Fruit fly (Drosophila melanogaster) Kc167 (cell line): ENCODE measurements around the gene CHES-1-like.
A peak's percentile ranks its signal among the peaks of the same experiment; 100 is the strongest.

Source experiments
- Myc ChIP-seq: fragments of >200 bp; optimal IDR thresholded peaks from 2 replicates; lab custom pipeline; 2017; ENCODE audit warnings: missing external identifiers
- Sin3A ChIP-seq: fragments of >200 bp; optimal IDR thresholded peaks from 2 replicates; lab custom pipeline; 2018; ENCODE audit warnings: missing external identifiers
- h ChIP-seq: fragments of >200 bp; optimal IDR thresholded peaks from 3 replicates; lab custom pipeline; 2018; ENCODE audit warnings: missing external identifiers
- insv ChIP-seq: fragments of >200 bp; optimal IDR thresholded peaks from 3 replicates; lab custom pipeline; 2018; ENCODE audit warnings: missing external identifiers
- psq ChIP-seq: fragments of >200 bp; optimal IDR thresholded peaks from 2 replicates; lab custom pipeline; 2017; ENCODE audit warnings: missing external identifiers
- ttk ChIP-seq: sonication (Bioruptor generic); optimal IDR thresholded peaks from 2 replicates; lab custom pipeline; 2017; ENCODE audit warnings: missing external identifiers

The CHES-1-like gene

DNA sequence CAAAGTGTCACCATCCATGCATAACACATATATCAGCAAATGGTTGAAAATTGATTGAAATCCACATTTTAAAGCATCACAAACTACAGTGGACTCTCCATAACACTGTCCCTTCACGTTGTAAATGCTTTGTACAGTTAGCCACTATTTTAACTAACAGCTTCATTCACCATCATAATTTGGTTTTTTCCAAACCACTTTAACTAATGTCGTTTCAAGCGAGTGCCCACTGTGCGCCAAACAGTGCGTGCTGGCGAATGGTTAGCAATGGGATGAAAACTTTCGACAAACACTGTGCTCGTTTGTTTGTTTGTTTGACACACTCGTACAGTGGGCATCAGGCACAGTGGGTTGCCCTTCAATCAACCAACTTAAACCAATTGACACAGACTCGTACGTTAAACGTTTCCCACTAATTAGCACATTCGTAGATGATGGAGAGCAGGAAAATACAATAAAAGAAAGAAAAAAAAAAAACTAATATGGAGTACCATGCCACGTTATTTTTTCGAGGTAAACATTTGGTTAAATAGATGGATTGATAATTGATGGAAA, 8.9 kb downstream of the CHES-1-like start:
- no peak for TF ChIP-seq ttk
- peak; percentile 21 for TF ChIP-seq psq (lab: Kevin White, UChicago)

DNA sequence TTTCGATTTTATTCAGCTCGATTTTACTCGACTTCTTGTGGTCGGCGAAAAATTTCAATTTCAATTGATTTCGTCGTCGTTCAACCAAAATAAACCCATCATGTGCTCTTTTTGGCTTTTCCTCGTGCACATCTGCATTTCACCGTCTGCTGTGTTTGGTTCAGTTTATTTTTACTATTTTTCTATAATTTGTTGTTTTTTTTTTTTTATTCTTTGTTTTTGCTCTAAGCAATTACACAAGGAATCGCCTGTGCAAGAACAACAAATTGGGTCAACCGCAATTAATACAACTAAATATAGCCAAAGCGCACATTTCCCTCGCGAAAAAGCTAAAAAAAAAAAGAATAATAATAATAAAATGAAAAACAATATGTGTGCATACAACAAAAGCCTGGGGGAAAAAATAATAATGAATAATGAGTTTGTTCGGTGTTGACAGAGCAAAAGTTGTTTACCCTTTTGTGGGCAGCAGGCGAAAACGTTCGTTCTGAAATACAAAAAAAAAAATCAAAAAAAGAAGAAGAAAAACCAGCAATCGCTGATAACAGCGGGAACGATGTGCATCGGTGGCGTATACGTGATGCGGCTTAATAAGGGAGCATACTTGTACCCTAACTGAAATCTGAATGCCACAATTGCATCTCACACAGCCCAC, 9.5 kb downstream of the CHES-1-like start:
- TF ChIP-seq Sin3A (lab: Kevin White, UChicago), result no peak
- no peak for TF ChIP-seq ttk
- TF ChIP-seq psq (lab: Kevin White, UChicago), result no peak

DNA sequence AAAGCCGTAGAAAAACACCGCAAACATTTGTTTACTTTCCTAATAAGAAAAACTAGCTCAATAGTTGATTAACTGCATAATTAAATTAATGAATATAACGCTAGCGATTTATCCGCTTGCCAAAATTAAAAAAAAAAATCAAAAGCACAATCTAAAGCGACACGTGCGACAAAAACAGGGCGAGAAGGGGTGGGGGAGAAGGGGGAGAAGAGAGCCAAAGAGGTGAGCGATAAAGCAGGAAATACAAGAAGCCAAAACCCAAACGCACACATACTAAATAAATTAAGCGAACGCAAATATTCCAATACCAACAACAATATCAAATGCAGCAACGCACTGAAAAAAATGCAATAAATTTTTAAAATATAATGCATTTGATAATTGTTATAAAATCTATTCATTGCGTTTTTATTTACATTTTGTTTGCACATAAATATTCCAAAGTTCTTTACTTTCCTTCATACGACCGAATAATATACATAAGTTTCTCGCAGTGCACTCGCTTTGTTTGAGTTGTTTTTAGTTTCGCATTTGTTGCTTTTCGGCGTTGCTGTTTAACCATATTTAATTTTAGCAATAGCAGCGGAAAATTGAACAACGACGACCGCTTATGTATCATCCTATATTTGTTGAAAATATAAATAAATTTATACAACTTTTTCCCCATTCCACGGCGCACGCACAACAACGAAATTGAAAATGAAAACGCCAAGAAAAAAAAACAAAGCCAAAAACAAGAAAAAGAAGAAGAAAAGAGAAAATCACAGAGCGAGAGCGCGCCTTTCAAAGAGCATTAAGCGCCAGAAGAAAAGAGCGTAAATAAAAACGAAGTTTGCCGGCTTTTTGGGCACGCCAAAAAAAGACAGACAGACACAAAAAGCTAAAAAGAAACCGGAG, 10.9 kb downstream of the CHES-1-like start:
- TF ChIP-seq Sin3A (lab: Kevin White, UChicago) (no peak), psq (lab: Kevin White, UChicago) (no peak), h (no peak), insv (lab: Kevin White, UChicago) (no peak), Myc (no peak), ttk (no peak)

DNA sequence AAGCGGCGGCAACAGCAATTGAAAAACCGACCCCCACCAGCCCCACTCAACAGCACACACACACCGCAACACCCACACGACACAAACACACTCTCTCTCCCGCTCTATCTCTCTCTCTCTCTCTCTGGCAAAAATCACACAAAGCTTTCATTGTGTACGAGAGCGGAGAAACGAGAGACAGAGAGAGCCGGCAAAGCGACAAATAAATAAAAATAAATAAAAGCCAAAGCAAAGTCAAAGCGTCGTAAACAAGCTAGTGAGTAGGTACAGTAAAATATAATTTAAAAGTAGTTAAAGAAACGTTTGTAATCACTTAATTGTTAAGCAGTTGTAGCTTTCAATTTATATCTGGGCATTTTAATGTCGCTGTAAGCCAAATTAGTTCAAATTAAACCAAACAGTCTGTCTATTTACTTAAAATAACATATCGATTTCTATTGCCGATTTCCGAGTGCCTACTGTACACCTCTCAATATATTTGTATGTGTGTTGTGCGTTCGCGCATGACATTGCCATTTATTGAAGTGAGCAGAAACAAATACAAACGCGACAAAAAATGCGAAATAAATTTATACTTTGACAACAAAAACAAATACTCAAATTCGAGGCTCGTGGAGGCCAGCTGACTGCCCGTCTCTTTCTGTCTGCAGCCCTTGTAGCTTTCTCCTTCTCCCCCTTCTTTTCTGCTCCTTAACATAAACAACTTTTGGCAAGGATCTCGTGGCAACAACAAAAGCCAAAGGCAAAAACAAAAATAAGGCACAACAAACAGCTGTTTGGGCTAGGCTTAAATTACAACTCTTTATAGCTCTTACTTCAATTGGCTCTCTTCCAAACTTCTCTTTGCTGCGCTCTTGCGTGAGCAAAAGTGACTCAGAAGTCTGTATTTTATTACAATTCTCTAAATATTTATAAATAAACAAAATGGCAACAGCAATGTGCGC, 12.2 kb downstream of the CHES-1-like start:
- no peak for TF ChIP-seq Myc
- TF ChIP-seq Sin3A (lab: Kevin White, UChicago), result no peak
- TF ChIP-seq psq (lab: Kevin White, UChicago), result no peak
- TF ChIP-seq h, result no peak
- TF ChIP-seq insv (lab: Kevin White, UChicago), result no peak
- TF ChIP-seq ttk, result no peak

DNA sequence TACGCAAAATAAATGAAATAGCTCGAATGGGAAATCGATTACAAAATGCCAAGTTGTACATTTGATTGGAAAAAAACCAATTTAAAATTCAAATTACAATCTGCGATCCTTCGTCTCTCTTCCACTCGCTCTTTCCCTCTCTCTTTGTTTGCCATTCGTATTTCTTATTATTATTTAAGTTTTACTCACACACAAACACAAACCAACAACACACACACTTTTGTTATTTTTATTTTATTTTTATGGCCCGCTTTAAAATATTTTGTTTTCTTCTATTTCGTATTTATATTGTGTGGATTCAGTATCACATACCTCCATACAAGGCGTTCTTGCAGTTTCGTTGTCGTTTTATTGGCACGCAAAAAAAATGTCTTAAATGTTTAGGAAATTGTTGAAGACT, 13.0 kb downstream of the CHES-1-like start:
- no peak for TF ChIP-seq insv (lab: Kevin White, UChicago)
- TF ChIP-seq ttk, result no peak
- TF ChIP-seq Myc, result no peak
- TF ChIP-seq psq (lab: Kevin White, UChicago), result no peak
- TF ChIP-seq h, result no peak
- no peak for TF ChIP-seq Sin3A (lab: Kevin White, UChicago)

DNA sequence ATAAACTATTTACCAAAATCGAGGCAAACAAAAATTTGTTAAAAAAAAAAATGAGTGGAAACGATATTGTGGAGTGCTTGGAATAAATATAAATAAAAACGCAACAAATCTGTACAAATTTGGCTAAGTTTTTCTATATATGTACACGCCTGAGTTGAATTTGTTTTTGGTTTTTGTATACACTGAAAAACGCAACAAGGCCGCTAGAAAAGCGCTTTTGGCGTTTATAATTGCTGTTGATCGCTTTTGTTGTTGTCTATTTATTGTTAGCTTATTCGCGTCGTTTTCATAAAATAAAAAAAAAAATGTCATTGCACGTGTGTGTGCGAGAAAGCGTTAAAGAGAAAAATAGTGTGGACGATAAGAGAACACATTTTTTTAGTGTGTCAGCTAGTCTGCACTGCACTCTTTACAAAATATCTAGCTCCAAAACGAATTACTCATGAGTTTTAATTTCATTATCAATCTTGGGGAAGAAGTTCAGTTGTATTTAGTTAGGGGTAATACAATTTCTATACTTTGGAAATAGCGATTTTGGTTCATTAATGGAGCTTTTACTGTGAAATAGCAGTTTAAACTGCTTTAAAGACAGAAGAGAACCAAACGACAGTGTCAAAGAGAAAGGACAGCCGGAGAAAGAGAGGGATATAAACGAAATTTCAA, 13.7 kb downstream of the CHES-1-like start:
- TF ChIP-seq insv (lab: Kevin White, UChicago), result no peak
- no peak for TF ChIP-seq h
- no peak for TF ChIP-seq ttk
- TF ChIP-seq Sin3A (lab: Kevin White, UChicago), result no peak
- no peak for TF ChIP-seq psq (lab: Kevin White, UChicago)
- TF ChIP-seq Myc, result no peak

DNA sequence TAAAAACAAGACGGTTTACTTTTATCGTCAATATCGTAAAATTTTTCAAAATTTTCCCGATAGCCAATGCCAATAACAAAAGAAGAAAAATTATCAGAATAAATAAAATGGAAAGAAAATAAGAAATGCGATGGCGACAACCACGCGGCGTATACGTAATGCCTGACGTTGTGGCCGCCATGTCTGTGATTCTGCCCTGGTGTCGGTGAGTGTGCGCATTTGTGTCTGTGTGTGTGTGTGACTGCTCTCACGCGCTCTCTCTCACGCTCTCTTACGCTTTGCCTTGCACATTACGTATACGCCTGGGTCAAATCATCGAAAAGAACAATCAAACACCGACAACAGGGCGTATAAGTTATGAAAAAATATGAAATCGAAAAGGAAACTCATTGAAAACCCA, 14.3 kb downstream of the CHES-1-like start:
- no peak for TF ChIP-seq insv (lab: Kevin White, UChicago)
- no peak for TF ChIP-seq h
- no peak for TF ChIP-seq psq (lab: Kevin White, UChicago)
- no peak for TF ChIP-seq ttk
- TF ChIP-seq Sin3A (lab: Kevin White, UChicago), result no peak
- no peak for TF ChIP-seq Myc

DNA sequence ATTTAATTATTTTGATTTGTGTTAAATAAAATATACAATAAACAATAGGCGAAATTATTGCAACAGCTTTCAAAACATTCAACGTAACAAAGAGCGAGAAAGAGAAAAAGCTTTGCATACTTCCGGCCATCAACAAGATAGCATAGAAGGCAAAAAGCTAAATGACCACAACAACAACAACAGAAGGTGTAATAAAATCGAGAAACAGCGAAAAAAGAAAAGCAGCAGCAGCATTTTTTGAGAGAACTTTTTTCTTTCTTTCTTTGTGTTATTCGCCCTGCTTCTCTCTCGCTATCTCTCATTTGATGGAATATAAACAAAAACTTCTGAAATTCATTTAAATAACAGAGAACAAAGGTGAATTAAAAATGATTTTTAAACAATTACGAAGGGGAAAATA, 15.0 kb downstream of the CHES-1-like start:
- TF ChIP-seq insv (lab: Kevin White, UChicago), result no peak

DNA sequence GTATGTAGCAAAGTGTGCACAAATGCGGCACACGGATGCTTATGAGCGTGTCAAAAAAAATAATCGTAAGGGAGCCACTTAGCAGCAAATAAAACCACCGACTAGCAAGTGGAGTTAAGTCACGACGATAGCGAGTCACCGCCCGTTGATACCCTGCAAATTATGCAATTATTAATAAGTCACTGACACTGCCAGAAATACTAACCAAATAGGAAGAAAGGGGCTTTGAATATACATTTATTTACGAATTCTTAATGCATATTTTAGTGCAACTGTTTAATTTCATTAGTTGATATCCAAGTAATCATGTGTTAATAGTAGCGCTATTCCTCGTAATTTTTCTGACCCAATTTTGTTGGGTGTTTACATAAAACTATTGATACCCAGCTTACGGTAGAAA, 15.8 kb downstream of the CHES-1-like start:
- no peak for TF ChIP-seq insv (lab: Kevin White, UChicago)
- no peak for TF ChIP-seq psq (lab: Kevin White, UChicago)
- no peak for TF ChIP-seq Sin3A (lab: Kevin White, UChicago)
- TF ChIP-seq ttk, result no peak
- TF ChIP-seq h, result no peak
- no peak for TF ChIP-seq Myc

DNA sequence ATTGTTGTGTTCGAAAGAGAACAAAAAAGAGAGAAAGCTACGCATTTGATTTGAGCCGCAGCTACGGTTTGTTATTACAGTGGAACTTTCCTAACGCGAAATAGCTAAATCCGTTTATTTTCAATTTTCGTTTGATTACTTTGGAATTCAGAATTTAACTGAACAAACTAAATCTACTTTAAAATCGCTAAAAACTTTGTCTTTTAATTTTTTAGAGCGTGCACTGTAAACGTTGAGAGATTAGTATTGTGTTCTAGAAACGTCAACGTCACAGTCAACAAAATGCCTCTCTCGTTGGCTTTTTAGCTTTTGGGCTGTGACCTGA, 16.5 kb downstream of the CHES-1-like start:
- no peak for TF ChIP-seq h
- no peak for TF ChIP-seq insv (lab: Kevin White, UChicago)
- no peak for TF ChIP-seq psq (lab: Kevin White, UChicago)
- no peak for TF ChIP-seq ttk

DNA sequence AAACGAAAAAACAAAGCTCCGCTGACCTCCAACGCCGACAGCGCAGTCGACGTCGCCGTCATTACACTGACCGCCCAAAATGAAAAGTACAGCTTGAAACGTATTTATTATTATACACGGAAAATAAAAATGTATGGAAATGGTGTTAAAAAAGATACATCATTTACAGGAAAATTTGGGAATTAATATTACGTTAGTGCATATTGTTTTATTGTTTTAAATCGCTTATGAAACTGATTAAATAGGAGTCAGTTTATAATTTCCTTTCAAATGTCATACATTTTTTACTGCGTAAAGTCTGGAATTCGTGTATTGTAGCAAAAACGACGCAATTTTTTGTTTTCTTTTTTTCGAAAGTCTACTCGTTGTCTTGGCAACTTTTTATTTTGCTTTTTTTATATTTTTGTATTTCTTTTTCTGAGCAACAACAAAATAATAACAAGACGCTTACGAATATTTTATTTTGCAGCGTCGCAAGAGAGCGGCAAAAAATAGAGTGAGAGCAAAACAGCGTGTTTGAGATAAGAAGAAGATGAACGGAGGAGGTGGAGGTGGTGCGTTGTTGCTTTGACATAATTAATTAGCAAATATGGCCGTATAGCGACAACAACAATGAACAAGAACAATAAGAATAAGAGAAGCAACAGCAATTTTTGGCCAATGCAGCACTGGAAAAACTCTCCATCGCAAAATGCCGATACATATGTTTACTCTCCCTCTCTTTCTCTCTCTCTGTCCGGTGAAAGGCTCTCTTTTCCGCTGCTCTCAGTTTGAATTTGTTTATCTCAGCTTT, 17.0 kb downstream of the CHES-1-like start:
- no peak for TF ChIP-seq insv (lab: Kevin White, UChicago)
- TF ChIP-seq psq (lab: Kevin White, UChicago), result no peak
- no peak for TF ChIP-seq Sin3A (lab: Kevin White, UChicago)
- no peak for TF ChIP-seq Myc
- TF ChIP-seq h, result no peak
- TF ChIP-seq ttk, result no peak
